Fruit fly (Drosophila melanogaster) whole organism, pupa: ENCODE results near the gene Nle.

Source experiments
- D1 ChIP-seq: fragments of 200-800 bp; sonication (Bioruptor generic); optimal IDR thresholded peaks from 2 replicates; lab custom pipeline; 2018; ENCODE audit warnings: missing biosample characterization, mild to moderate bottlenecking, missing genetic modification characterization, moderate library complexity
- EcR ChIP-seq: fragments of 200-800 bp; sonication (Bioruptor generic); optimal IDR thresholded peaks from 3 replicates; lab custom pipeline; 2019; ENCODE audit warnings: missing biosample characterization, missing genetic modification characterization, mild to moderate bottlenecking, moderate library complexity, missing genetic modification reagents
- Pif1A ChIP-seq: fragments of 200-800 bp; sonication (Bioruptor generic); optimal IDR thresholded peaks from 3 replicates; lab custom pipeline; 2016; ENCODE audit warnings: missing biosample characterization, missing genetic modification characterization
- gl ChIP-seq: fragments of 200-800 bp; sonication (Bioruptor generic); optimal IDR thresholded peaks from 2 replicates; lab custom pipeline; 2018; ENCODE audit warnings: missing biosample characterization, mild to moderate bottlenecking, missing genetic modification characterization
- rn ChIP-seq: fragments of 200-800 bp; sonication (Bioruptor generic); IDR thresholded peaks from 2 replicates; pipeline ENCODE4 v1.3.6; 2022; ENCODE audit warnings: missing biosample characterization, missing genetic modification characterization

DNA sequence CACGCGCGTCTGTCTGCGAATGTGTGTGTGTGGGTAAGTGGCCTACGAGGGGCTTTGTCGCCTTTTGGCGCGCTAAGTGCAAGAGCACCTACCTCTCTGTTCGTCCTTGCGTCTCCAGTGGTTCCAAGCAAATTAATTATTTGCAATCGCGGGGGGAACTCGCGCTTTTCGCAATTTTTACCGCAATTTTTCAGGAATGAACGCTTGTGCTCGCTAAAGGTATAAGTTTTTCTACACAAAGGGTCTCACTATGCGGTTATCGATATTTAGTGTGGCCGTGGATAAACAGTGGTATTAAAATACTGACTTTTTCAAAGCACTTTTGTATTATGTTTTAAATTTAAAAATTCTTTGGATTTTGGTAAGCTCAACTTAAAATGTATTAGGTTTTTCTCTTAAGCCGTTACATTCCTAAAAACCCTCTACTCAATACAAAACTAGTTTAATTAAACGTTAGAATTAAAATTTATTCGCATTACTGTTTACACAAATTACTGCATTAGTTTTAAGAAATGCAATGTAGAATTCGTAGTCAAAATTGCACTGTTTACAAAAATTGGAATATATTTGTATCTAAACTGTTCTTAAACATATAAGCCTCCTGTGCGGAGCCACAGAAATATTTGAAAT is 25.5 kb downstream of the Nle start, which contains the start of gene lwr:
- no peak for TF ChIP-seq Pif1A (GFP tag; lab: Kevin White, UChicago)
- no peak for TF ChIP-seq rn (GFP tag; lab: Robert Waterston, UW)
- peak; percentile 14 for TF ChIP-seq EcR (GFP tag; lab: Kevin White, UChicago)
- TF ChIP-seq gl (tag; lab: Kevin White, UChicago) = no peak
- no peak for TF ChIP-seq D1 (tag; lab: Kevin White, UChicago)
